Worm (Caenorhabditis elegans) whole organism, mixed stage, embryonic: Measurements from ENCODE around the gene R09B5.11.

Experiments
- M03D4.4 ChIP-seq: sonication (generic microtip); optimal IDR thresholded peaks from 2 replicates; lab custom pipeline; 2017; ENCODE audit warnings: mild to moderate bottlenecking, missing genetic modification characterization, missing compliant biosample characterization
- bed-3 ChIP-seq: fragments of 200-800 bp; sonication (Bioruptor generic); optimal IDR thresholded peaks from 3 replicates; lab custom pipeline; 2018; ENCODE audit warnings: mild to moderate bottlenecking, missing genetic modification characterization, moderate library complexity, missing compliant biosample characterization
- blmp-1 ChIP-seq: fragments of 150-350 bp; optimal IDR thresholded peaks from 2 replicates; lab custom pipeline; 2014; ENCODE audit warnings: missing biosample characterization, missing genetic modification characterization
- ceh-39 ChIP-seq: fragments of 150-350 bp; optimal IDR thresholded peaks from 2 replicates; lab custom pipeline; 2014; ENCODE audit warnings: missing biosample characterization, missing genetic modification characterization
- ceh-43 ChIP-seq: fragments of 200-800 bp; sonication (Bioruptor generic); optimal IDR thresholded peaks from 2 replicates; lab custom pipeline; 2018; ENCODE audit warnings: mild to moderate bottlenecking, missing genetic modification characterization, moderate library complexity, missing compliant biosample characterization
- ces-1 ChIP-seq: fragments of 150-350 bp; optimal IDR thresholded peaks from 2 replicates; lab custom pipeline; 2014; ENCODE audit warnings: missing biosample characterization, missing genetic modification reagents, missing genetic modification characterization
- cnd-1 ChIP-seq: fragments of 200-800 bp; sonication (Bioruptor generic); optimal IDR thresholded peaks from 2 replicates; lab custom pipeline; 2018; ENCODE audit warnings: mild to moderate bottlenecking, missing genetic modification characterization, missing compliant biosample characterization
- drap-1 ChIP-seq: fragments of 200-800 bp; sonication (Bioruptor generic); optimal IDR thresholded peaks from 3 replicates; lab custom pipeline; 2018; ENCODE audit warnings: mild to moderate bottlenecking, missing genetic modification characterization, missing compliant biosample characterization
- elt-1 ChIP-seq: sonication (generic microtip); optimal IDR thresholded peaks from 2 replicates; lab custom pipeline; 2017; ENCODE audit warnings: missing genetic modification characterization, mild to moderate bottlenecking, missing compliant biosample characterization, antibody characterized with exemption, moderate library complexity, borderline replicate concordance; ENCODE audit not compliant: insufficient read depth
- elt-3 ChIP-seq: fragments of 150-350 bp; optimal IDR thresholded peaks from 2 replicates; lab custom pipeline; 2014; ENCODE audit warnings: missing biosample characterization, missing genetic modification characterization
- flh-1 ChIP-seq: fragments of 200-800 bp; sonication (Bioruptor generic); optimal IDR thresholded peaks from 2 replicates; lab custom pipeline; 2018; ENCODE audit warnings: mild to moderate bottlenecking, missing genetic modification characterization, moderate library complexity, missing compliant biosample characterization
- ham-2 ChIP-seq: fragments of 200-800 bp; sonication (Bioruptor generic); optimal IDR thresholded peaks from 2 replicates; lab custom pipeline; 2018; ENCODE audit warnings: mild to moderate bottlenecking, missing genetic modification characterization, missing compliant biosample characterization
- hlh-1 ChIP-seq: fragments of 150-350 bp; optimal IDR thresholded peaks from 2 replicates; lab custom pipeline; 2014; ENCODE audit warnings: missing biosample characterization, missing genetic modification reagents, missing genetic modification characterization
- lin-13 ChIP-seq: fragments of 150-350 bp; optimal IDR thresholded peaks from 2 replicates; lab custom pipeline; 2014; ENCODE audit warnings: missing biosample characterization, missing genetic modification characterization
- lin-32 ChIP-seq: fragments of 200-800 bp; sonication (Bioruptor generic); optimal IDR thresholded peaks from 2 replicates; lab custom pipeline; 2018; ENCODE audit warnings: mild to moderate bottlenecking, missing genetic modification characterization, missing compliant biosample characterization
- lsy-2 ChIP-seq: fragments of 150-350 bp; optimal IDR thresholded peaks from 2 replicates; lab custom pipeline; 2014; ENCODE audit warnings: missing biosample characterization, missing genetic modification characterization
- mep-1 ChIP-seq: fragments of 150-350 bp; optimal IDR thresholded peaks from 2 replicates; lab custom pipeline; 2017; ENCODE audit warnings: missing biosample characterization, missing genetic modification reagents, missing genetic modification characterization, inconsistent platforms
- mls-2 ChIP-seq: sonication (generic microtip); optimal IDR thresholded peaks from 2 replicates; lab custom pipeline; 2016; ENCODE audit warnings: mild to moderate bottlenecking, missing genetic modification characterization, moderate library complexity, missing compliant biosample characterization
- nhr-12 ChIP-seq: fragments of 150-350 bp; optimal IDR thresholded peaks from 2 replicates; lab custom pipeline; 2014; ENCODE audit warnings: missing biosample characterization, missing genetic modification characterization
- nhr-2 ChIP-seq: fragments of 150-350 bp; optimal IDR thresholded peaks from 2 replicates; lab custom pipeline; 2014; ENCODE audit warnings: missing biosample characterization, missing genetic modification characterization
- nhr-237 ChIP-seq: fragments of 150-350 bp; optimal IDR thresholded peaks from 2 replicates; lab custom pipeline; 2014; ENCODE audit warnings: missing biosample characterization, missing genetic modification characterization
- nhr-28 ChIP-seq: fragments of 150-350 bp; optimal IDR thresholded peaks from 2 replicates; lab custom pipeline; 2014; ENCODE audit warnings: missing biosample characterization, missing genetic modification characterization
- nhr-76 ChIP-seq: sonication (generic microtip); optimal IDR thresholded peaks from 2 replicates; lab custom pipeline; 2017; ENCODE audit warnings: missing biosample characterization, missing genetic modification characterization
- pha-4 ChIP-seq: fragments of 150-350 bp; optimal IDR thresholded peaks from 2 replicates; lab custom pipeline; 2018; ENCODE audit warnings: missing biosample characterization, missing genetic modification reagents, missing genetic modification characterization
- sem-2 ChIP-seq: fragments of 200-800 bp; sonication (Bioruptor generic); optimal IDR thresholded peaks from 2 replicates; lab custom pipeline; 2018; ENCODE audit warnings: mild to moderate bottlenecking, missing genetic modification characterization, missing compliant biosample characterization
- snpc-4 ChIP-seq: fragments of 150-350 bp; optimal IDR thresholded peaks from 2 replicates; lab custom pipeline; 2014; ENCODE audit warnings: missing biosample characterization, missing genetic modification characterization
- sptf-1 ChIP-seq: sonication (generic microtip); optimal IDR thresholded peaks from 2 replicates; lab custom pipeline; 2017; ENCODE audit warnings: mild to moderate bottlenecking, missing genetic modification characterization, moderate library complexity, missing compliant biosample characterization
- tbx-8 ChIP-seq: fragments of 200-800 bp; sonication (Bioruptor generic); optimal IDR thresholded peaks from 2 replicates; lab custom pipeline; 2018; ENCODE audit warnings: mild to moderate bottlenecking, missing genetic modification characterization, moderate library complexity, missing compliant biosample characterization
- unc-39 ChIP-seq: fragments of 150-350 bp; optimal IDR thresholded peaks from 2 replicates; lab custom pipeline; 2014; ENCODE audit warnings: missing biosample characterization, missing genetic modification characterization
- unc-62 ChIP-seq: fragments of 150-350 bp; optimal IDR thresholded peaks from 2 replicates; lab custom pipeline; 2014; ENCODE audit warnings: missing biosample characterization, missing genetic modification reagents, missing genetic modification characterization
- zip-8 ChIP-seq: fragments of 150-350 bp; optimal IDR thresholded peaks from 2 replicates; lab custom pipeline; 2014; ENCODE audit warnings: missing biosample characterization, missing genetic modification characterization
- ztf-11 ChIP-seq: fragments of 150-350 bp; optimal IDR thresholded peaks from 2 replicates; lab custom pipeline; 2014; ENCODE audit warnings: missing biosample characterization, missing genetic modification characterization

R09B5.11 gene

DNA sequence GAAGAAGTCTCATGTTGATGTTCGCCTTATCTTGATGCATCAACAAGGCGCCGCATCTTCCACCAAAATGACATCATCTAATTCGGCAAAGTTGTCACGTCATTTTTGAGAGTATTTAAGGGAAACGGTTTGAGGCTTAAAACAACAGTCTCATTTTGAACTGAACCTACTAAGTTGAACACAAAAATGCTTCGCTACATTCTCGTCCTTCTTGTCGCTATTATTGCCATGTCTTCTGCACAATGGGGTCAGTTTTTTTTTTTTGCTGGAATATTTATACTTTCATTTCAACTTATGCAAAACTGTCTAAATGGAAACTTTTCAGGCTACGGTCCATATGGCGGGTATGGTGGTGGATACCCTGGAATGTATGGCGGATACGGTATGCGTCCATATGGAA lies 8.1 kb downstream of the R09B5.11 start, which contains the start of gene cnc-4:
TSS of gene cnc-4 (plus strand) at position 117 of the 400 bp plus-strand sequence.
- TF ChIP-seq sptf-1, result no peak
- no peak for TF ChIP-seq nhr-76 (tag; lab: Kevin White, UChicago)
- no peak for TF ChIP-seq cnd-1 (tag; lab: Kevin White, UChicago)
- TF ChIP-seq nhr-2 (tag; lab: Kevin White, UChicago), result no peak
- no peak for TF ChIP-seq nhr-28
- no peak for TF ChIP-seq nhr-237 (tag; lab: Kevin White, UChicago)
- TF ChIP-seq sem-2 (GFP tag; lab: Kevin White, UChicago), result no peak
- no peak for TF ChIP-seq mls-2 (tag; lab: Kevin White, UChicago)
- TF ChIP-seq lsy-2 (tag; lab: Kevin White, UChicago), result no peak
- TF ChIP-seq blmp-1 (tag; lab: Kevin White, UChicago), result no peak
- TF ChIP-seq bed-3 (GFP tag; lab: Kevin White, UChicago), result no peak

DNA sequence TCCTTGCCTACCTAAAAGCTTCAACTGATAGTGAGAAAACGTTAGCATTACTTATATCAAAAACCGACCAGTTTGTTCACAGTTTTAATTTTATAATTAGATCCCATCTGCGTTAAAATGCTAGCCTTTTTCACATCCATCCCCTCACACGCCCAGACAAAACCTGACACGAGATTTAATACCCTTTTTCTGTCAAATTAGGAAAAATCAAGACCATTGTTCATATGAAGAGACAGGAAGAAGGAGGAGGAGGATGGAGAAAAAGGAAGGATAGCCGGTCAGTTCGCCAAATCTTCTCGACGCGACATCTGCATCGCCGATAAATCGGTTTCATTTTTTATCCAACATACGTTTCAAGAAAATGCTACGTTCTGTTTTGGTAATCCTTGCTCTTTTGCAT lies 8.7 kb downstream of the R09B5.11 start, which contains the start of gene cnc-3:
TSS of gene cnc-3 (plus strand) at position 281 of the 400 bp plus-strand sequence.
- no peak for TF ChIP-seq cnd-1 (tag; lab: Kevin White, UChicago)
- TF ChIP-seq lin-32 (GFP tag; lab: Kevin White, UChicago), result no peak
- no peak for TF ChIP-seq zip-8 (tag; lab: Kevin White, UChicago)
- no peak for TF ChIP-seq pha-4
- TF ChIP-seq sptf-1, result no peak
- no peak for TF ChIP-seq unc-62
- no peak for TF ChIP-seq nhr-237 (tag; lab: Kevin White, UChicago)
- no peak for TF ChIP-seq ztf-11 (tag; lab: Kevin White, UChicago)
- no peak for TF ChIP-seq M03D4.4 (tag; lab: Kevin White, UChicago)
- no peak for TF ChIP-seq elt-3 (tag; lab: Kevin White, UChicago)
- no peak for TF ChIP-seq sem-2 (GFP tag; lab: Kevin White, UChicago)
- TF ChIP-seq lsy-2 (tag; lab: Kevin White, UChicago), result no peak
- no peak for TF ChIP-seq tbx-8
- no peak for TF ChIP-seq bed-3 (GFP tag; lab: Kevin White, UChicago)
- no peak for TF ChIP-seq drap-1 (GFP tag; lab: Kevin White, UChicago)
- TF ChIP-seq mls-2 (tag; lab: Kevin White, UChicago), result no peak
- no peak for TF ChIP-seq unc-39 (tag; lab: Kevin White, UChicago)
- no peak for TF ChIP-seq elt-1 (tag; lab: Kevin White, UChicago)
- TF ChIP-seq mep-1, result no peak

DNA sequence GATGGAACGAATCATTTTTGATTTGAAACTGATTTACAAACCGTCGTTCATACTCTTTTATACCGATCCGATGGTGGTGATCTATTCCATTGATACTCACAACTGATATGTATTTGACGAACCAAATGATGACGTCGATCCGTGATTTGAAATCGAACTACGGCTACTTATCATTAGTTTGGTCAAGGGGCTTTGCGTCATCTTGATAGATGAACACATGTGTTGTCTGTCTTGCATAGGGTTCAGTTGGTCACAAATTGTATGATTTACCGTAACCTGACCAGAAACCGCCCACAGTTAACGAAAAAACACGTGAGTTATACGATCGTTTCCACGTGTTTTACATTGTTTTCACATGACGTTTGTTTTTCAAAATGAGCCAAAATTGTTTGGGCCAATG lies 11.2 kb downstream of the R09B5.11 start, which contains the start of gene cnc-2:
TSS of gene cnc-2 (minus strand) at position 24 of the 400 bp plus-strand sequence.
- no peak for TF ChIP-seq ztf-11 (tag; lab: Kevin White, UChicago)
- TF ChIP-seq tbx-8, result no peak
- no peak for TF ChIP-seq pha-4
- no peak for TF ChIP-seq ceh-43
- TF ChIP-seq hlh-1 (tag; lab: Kevin White, UChicago), result no peak
- TF ChIP-seq sem-2 (GFP tag; lab: Kevin White, UChicago), result no peak
- TF ChIP-seq nhr-28, result no peak
- TF ChIP-seq zip-8 (tag; lab: Kevin White, UChicago), result no peak
- TF ChIP-seq snpc-4 (tag; lab: Kevin White, UChicago), result no peak
- no peak for TF ChIP-seq flh-1
- TF ChIP-seq sptf-1, result no peak
- TF ChIP-seq elt-1 (tag; lab: Kevin White, UChicago), result no peak
- TF ChIP-seq drap-1 (GFP tag; lab: Kevin White, UChicago), result no peak
- no peak for TF ChIP-seq nhr-12 (tag; lab: Kevin White, UChicago)
- no peak for TF ChIP-seq nhr-76 (tag; lab: Kevin White, UChicago)
- TF ChIP-seq lin-13 (tag; lab: Kevin White, UChicago), result no peak

- TF ChIP-seq ham-2 (GFP tag; lab: Kevin White, UChicago), result no peak
- no peak for TF ChIP-seq ces-1 (GFP tag; lab: Kevin White, UChicago)
Measured at ce11 chrV:1451334-1451733, 12.3 kb downstream of the R09B5.11 start, which contains the start of gene srj-23. Gene srj-23, plus strand, starts transcription at chrV:1451634.

ce11 chrV:1454762-1455161 lies 15.8 kb downstream of the R09B5.11 start, which contains the start of gene chil-14:
Gene chil-14, plus strand, starts transcription at chrV:1455062.
- no peak for TF ChIP-seq ceh-39
- TF ChIP-seq M03D4.4 (tag; lab: Kevin White, UChicago), result no peak
- no peak for TF ChIP-seq cnd-1 (tag; lab: Kevin White, UChicago)
- no peak for TF ChIP-seq flh-1
- no peak for TF ChIP-seq ham-2 (GFP tag; lab: Kevin White, UChicago)
- TF ChIP-seq elt-1 (tag; lab: Kevin White, UChicago), result no peak
- TF ChIP-seq bed-3 (GFP tag; lab: Kevin White, UChicago), result no peak
- no peak for TF ChIP-seq drap-1 (GFP tag; lab: Kevin White, UChicago)
- no peak for TF ChIP-seq unc-39 (tag; lab: Kevin White, UChicago)
- no peak for TF ChIP-seq sptf-1
